Worm (Caenorhabditis elegans): ENCODE measurements around the gene ZK1290.15.

ZK1290.15 gene

DNA sequence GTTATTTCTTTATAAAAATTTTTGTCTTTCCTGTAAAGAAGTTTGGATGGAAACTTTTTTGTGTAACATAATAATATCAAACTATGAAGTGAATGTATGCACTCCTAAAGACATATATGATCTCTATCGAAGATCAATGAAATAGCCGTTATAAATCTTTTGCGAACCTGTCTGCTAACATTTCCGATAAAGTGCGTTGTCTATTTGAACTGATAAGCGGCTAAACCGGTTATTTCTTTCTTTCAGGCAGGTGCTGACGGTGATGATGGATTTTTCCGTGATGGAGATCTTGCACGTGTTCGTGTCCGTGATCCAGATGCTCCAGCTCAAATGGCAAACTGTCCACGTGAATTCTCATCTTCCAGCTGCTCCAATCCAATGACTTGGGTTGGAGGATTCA is 8.1 kb downstream of the ZK1290.15 start:
- TF ChIP-seq hlh-11 (tag; optimal IDR thresholded peaks at IDR 0.05): peak; percentile 8
- no peak for TF ChIP-seq F10B5.3 (tag; optimal IDR thresholded peaks at IDR 0.05)
- peak; percentile 27 for TF ChIP-seq hlh-30 (tag; optimal IDR thresholded peaks at IDR 0.05; ENCODE audit: insufficient read depth)

DNA sequence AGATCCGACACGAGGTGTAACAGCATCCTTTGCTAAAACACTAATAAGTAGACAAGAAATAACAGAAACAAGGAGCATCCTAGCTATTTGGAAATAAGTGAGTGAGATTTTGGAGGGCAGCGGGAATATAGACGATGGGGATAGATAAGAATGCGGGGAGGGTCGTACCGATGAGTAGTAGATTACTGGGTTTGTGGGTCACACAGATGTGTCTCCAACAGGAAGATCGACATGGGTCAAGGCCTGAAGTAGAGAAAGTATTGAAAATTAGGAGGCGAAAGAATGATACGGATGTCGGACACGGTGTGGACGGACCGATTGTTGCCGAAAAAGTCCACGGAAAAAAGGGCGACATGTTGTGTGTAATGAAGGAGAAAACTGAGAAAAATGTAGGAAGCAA is 11.0 kb downstream of the ZK1290.15 start, which contains the start of gene wrt-10:
wrt-10 (minus strand) TSS at position 195 of the 400 bp plus-strand sequence.
- TF ChIP-seq spr-3 (GFP tag; optimal IDR thresholded peaks at IDR 0.05): no peak

DNA sequence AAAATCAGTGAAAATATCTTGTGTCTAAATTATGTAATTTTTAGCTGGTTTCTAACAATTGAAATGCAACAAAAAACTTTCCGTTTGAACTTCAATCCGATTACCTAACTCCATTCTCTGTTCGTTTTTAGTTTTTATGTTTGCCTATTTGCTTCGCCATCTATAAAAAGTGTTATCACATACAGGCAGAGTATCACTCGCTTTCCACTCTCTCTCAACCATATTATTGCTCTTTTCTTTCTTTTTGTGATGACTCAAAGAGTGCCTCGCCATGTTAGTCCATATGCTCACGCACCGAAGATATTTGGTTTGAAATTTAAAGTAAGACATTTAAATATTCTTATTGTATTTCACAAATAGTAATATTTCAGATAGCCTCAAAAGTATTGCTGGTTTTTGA is 11.6 kb downstream of the ZK1290.15 start, which contains the start of gene ZK1290.13:
ZK1290.13 (plus strand) TSS at position 73 of the 400 bp plus-strand sequence.
- TF ChIP-seq nhr-11 (tag; optimal IDR thresholded peaks at IDR 0.05) (no peak), lin-39 (tag; optimal IDR thresholded peaks at IDR 0.05) (no peak), hlh-11 (tag; optimal IDR thresholded peaks at IDR 0.05) (peak; percentile 6), mep-1 (tag; optimal IDR thresholded peaks at IDR 0.05) (no peak), daf-16 (GFP tag; optimal IDR thresholded peaks at IDR 0.05) (no peak), daf-16 (tag; optimal IDR thresholded peaks at IDR 0.05) (peak; percentile 5), dve-1 (tag; optimal IDR thresholded peaks at IDR 0.05; ENCODE audit: insufficient read depth) (peak; percentile 30), pqm-1 (tag; optimal IDR thresholded peaks at IDR 0.05) (peak; percentile 58)

DNA sequence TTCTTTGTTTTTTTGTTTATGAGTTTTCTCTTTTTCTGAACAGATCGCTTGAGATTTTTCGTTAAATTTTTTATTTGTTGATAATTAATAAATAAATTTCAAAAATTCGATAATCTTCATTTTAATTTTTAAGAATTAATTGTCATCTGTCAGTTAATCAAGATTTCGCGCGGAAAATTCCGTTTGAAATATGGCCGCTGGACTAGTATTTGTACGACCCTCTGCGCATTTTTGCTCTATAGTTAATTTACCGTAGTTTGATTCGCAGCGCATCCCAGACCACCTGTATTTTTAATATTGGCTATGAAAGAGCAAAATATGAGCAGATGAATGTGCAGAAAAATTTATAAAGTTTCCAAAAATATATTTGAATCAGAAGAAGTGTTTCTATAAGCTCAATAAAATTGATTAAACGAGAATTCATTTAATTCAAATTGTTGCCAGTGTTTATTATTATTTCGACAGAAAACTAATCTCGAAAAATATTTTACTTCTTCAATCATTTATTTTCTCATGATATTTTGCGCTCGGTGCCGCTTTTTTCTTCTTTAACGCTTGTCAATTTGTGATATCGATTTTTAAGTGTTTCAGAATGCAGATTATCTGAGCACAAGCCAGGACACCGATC is 14.3 kb downstream of the ZK1290.15 start, which contains the start of gene nfi-1:
nfi-1 (plus strand) TSS at position 578 of the 628 bp plus-strand sequence.
- no peak for TF ChIP-seq nhr-102 (tag; optimal IDR thresholded peaks at IDR 0.05)
- TF ChIP-seq aha-1 (tag): no peak
- no peak for TF ChIP-seq daf-16 (GFP tag; optimal IDR thresholded peaks at IDR 0.05)
- no peak for TF ChIP-seq daf-16 (tag; optimal IDR thresholded peaks at IDR 0.05)
- no peak for TF ChIP-seq nhr-6 (tag; optimal IDR thresholded peaks at IDR 0.05)
- peak; percentile 93 for TF ChIP-seq mes-2 (tag; optimal IDR thresholded peaks at IDR 0.05; ENCODE audit: poor library complexity, severe bottlenecking)
- TF ChIP-seq nhr-41 (GFP tag; IDR thresholded peaks at IDR 0.05): no peak
- TF ChIP-seq dmd-6 (GFP tag; IDR thresholded peaks at IDR 0.05): no peak
- no peak for TF ChIP-seq mdl-1 (tag; optimal IDR thresholded peaks at IDR 0.05)
- peak in 1 of 2 experiments; percentile 95 for TF ChIP-seq lsy-2 (tag; optimal IDR thresholded peaks at IDR 0.05)
- no peak for TF ChIP-seq pqm-1 (tag; optimal IDR thresholded peaks at IDR 0.05)
- TF ChIP-seq unc-130 (GFP tag; optimal IDR thresholded peaks at IDR 0.05): peak; percentile 65
- TF ChIP-seq nhr-42 (GFP tag; IDR thresholded peaks at IDR 0.05): no peak
- no peak for TF ChIP-seq Y5F2A.4 (GFP tag; optimal IDR thresholded peaks at IDR 0.05)
- TF ChIP-seq pha-4 (GFP tag; IDR thresholded peaks at IDR 0.05): no peak
- no peak for TF ChIP-seq pha-4 (tag; optimal IDR thresholded peaks at IDR 0.05)
- TF ChIP-seq zip-11 (GFP tag; IDR thresholded peaks at IDR 0.05): no peak
- TF ChIP-seq T20F7.1 (GFP tag; optimal IDR thresholded peaks at IDR 0.05): peak; percentile 42
- TF ChIP-seq nhr-11 (tag; optimal IDR thresholded peaks at IDR 0.05): no peak
- TF ChIP-seq ztf-7 (tag; optimal IDR thresholded peaks at IDR 0.05): no peak
- TF ChIP-seq attf-4 (tag; optimal IDR thresholded peaks at IDR 0.05): no peak
- no peak for TF ChIP-seq ceh-82 (tag; optimal IDR thresholded peaks at IDR 0.05)
- TF ChIP-seq lim-7 (GFP tag; IDR thresholded peaks at IDR 0.05): no peak
- peak; percentile 19 for TF ChIP-seq nhr-77 (tag; optimal IDR thresholded peaks at IDR 0.05)
- TF ChIP-seq zfp-2 (tag; optimal IDR thresholded peaks at IDR 0.05): no peak
- TF ChIP-seq daf-19 (GFP tag; conservative IDR thresholded peaks at IDR 0.05): no peak
- TF ChIP-seq zfp-3 (GFP tag; conservative IDR thresholded peaks at IDR 0.05): no peak
- TF ChIP-seq zag-1 (tag; optimal IDR thresholded peaks at IDR 0.05): no peak
- TF ChIP-seq ceh-44 (GFP tag; IDR thresholded peaks at IDR 0.05): no peak
- TF ChIP-seq jun-1 (tag; optimal IDR thresholded peaks at IDR 0.05): no peak
- no peak for TF ChIP-seq nhr-111 (GFP tag; optimal IDR thresholded peaks at IDR 0.05)
- no peak for TF ChIP-seq Y75B8A.6 (GFP tag; IDR thresholded peaks at IDR 0.05)
- TF ChIP-seq gei-8 (GFP tag; optimal IDR thresholded peaks at IDR 0.05): no peak
- TF ChIP-seq R02D3.7 (tag; optimal IDR thresholded peaks at IDR 0.05): no peak
- no peak for TF ChIP-seq Y48G9A.11 (GFP tag; IDR thresholded peaks at IDR 0.05)
- no peak for TF ChIP-seq unc-39 (tag; optimal IDR thresholded peaks at IDR 0.05)
- no peak for TF ChIP-seq ztf-11 (tag; optimal IDR thresholded peaks at IDR 0.05)
- no peak for TF ChIP-seq php-3 (GFP tag; IDR thresholded peaks at IDR 0.05)

Data from whole organism, L4 larva.